Worm (Caenorhabditis elegans) whole organism, L4 larva: ENCODE data around the gene F36H9.1.

Source experiments
- gei-8 ChIP-seq: fragments of 200-800 bp; sonication (Bioruptor generic); optimal IDR thresholded peaks from 2 replicates; lab custom pipeline; 2018; ENCODE audit warnings: mild to moderate bottlenecking, missing genetic modification characterization, missing compliant biosample characterization
- hlh-11 ChIP-seq: fragments of 200-800 bp; sonication (Bioruptor generic); optimal IDR thresholded peaks from 2 replicates; lab custom pipeline; 2018; ENCODE audit warnings: mild to moderate bottlenecking, missing genetic modification characterization, missing compliant biosample characterization
- lin-1 ChIP-seq: fragments of 200-800 bp; sonication (Bioruptor generic); IDR thresholded peaks from 2 replicates; pipeline ENCODE4 v1.3.6; 2022; ENCODE audit warnings: missing genetic modification reagents, missing genetic modification characterization, missing compliant biosample characterization
- nhr-76 ChIP-seq: fragments of 150-350 bp; optimal IDR thresholded peaks from 2 replicates; lab custom pipeline; 2014; ENCODE audit warnings: missing biosample characterization, missing genetic modification characterization
- skn-1 ChIP-seq: fragments of 150-350 bp; optimal IDR thresholded peaks from 2 replicates; lab custom pipeline; 2014; ENCODE audit warnings: missing biosample characterization, missing genetic modification characterization
- unc-39 ChIP-seq: sonication (generic microtip); optimal IDR thresholded peaks from 2 replicates; lab custom pipeline; 2017; ENCODE audit warnings: missing biosample characterization, missing genetic modification characterization

- no peak for TF ChIP-seq lin-1 (GFP tag; lab: Robert Waterston, UW)
- no peak for TF ChIP-seq gei-8 (GFP tag; lab: Kevin White, UChicago)
- TF ChIP-seq nhr-76 (tag; lab: Kevin White, UChicago): no peak
- no peak for TF ChIP-seq skn-1
- no peak for TF ChIP-seq unc-39 (tag; lab: Kevin White, UChicago)
- no peak for TF ChIP-seq hlh-11 (tag; lab: Kevin White, UChicago)
These were observed 25.7 kb downstream of the F36H9.1 start for ce11 chrV:1820016-1820415.
